Worm (Caenorhabditis elegans): ENCODE results near the gene cdh-8.

Gene cdh-8

ce11 chrIV:291851-292367 is 47.7 kb upstream of the cdh-8 start (continued):
- TF ChIP-seq nhr-237 (tag; optimal IDR thresholded peaks at IDR 0.05) (no peak), nhr-25 (tag; optimal IDR thresholded peaks at IDR 0.05) (no peak), skn-1 (tag; optimal IDR thresholded peaks at IDR 0.05) (no peak), mdl-1 (tag; optimal IDR thresholded peaks at IDR 0.05) (no peak), ama-1 (optimal IDR thresholded peaks at IDR 0.05) (peak; percentile 44), ceh-82 (tag; optimal IDR thresholded peaks at IDR 0.05) (no peak), ceh-9 (tag; optimal IDR thresholded peaks at IDR 0.05) (no peak), nfya-1 (tag; optimal IDR thresholded peaks at IDR 0.05; ENCODE audit: insufficient read depth) (no peak)

DNA sequence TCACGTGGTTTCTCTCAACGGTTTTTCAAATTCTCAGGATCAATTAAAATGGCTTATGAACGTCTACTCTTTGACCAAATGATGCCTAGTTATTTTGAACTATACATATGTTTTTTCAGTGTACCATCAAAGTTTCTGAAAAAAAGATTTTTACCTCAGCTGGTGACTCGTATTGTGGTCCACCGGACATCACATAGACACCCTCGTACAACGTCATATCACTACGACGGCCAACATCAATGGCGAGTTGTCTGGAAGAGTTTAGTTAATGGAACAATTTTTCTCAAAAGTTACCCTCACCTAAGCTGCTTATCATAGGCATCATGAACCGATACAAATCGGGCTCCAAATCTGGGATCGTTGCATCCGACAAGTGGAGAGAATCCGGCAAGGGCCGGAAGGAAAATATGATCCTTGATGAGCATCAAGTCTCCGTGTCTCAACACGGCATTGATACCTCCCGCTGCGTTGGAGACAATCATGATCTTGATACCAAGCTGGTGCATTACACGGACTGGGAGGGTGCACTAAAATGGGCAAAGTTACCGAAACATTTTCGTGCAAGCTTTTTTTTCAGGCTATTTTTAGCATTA is 46.3 kb upstream of the cdh-8 start:
- no peak for TF ChIP-seq elt-3 (tag; optimal IDR thresholded peaks at IDR 0.05)
- peak; percentile 15 for TF ChIP-seq pqm-1 (tag; optimal IDR thresholded peaks at IDR 0.05)
- no peak for TF ChIP-seq ceh-9 (tag; optimal IDR thresholded peaks at IDR 0.05)
- TF ChIP-seq nfya-1 (tag; optimal IDR thresholded peaks at IDR 0.05; ENCODE audit: insufficient read depth) = no peak
- no peak for TF ChIP-seq pha-4 (tag; optimal IDR thresholded peaks at IDR 0.05)
- TF ChIP-seq jun-1 (tag; optimal IDR thresholded peaks at IDR 0.05) = peak; percentile 4
- TF ChIP-seq ama-1 (optimal IDR thresholded peaks at IDR 0.05) = no peak
- TF ChIP-seq ztf-4 (tag; optimal IDR thresholded peaks at IDR 0.05) = no peak

DNA sequence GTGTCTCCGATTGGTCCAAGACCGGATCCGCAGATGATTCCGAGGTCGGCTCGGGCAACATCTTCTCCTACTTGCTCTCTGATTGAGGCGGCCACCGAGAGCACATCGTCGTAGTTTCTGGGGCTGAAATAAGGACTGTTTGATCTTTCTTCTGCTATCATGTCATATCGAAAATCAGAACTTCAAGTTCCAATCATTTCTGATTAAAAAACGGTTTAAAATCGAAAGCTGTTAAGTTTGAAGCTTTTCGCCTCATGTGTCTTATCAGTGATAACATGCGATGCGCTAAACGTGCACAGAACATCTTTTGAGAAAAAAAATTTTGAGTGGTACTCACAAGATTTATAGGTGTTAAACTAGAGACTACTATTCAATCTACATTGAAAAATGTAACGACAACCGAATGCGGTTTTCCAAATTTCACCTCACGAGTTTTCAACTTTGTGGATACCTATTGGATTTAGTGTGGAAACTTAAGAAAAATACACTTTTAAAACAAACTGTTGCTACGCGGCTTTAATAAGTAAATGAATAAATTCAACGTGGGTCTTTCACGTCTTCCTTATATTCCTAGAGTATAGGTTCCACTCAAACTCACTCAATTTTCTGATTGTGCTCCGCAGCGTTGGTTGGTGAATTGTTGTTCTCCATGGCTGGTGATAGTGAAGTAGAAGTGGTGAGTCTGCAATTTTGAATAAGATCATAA is 45.5 kb upstream of the cdh-8 start:
- TF ChIP-seq fkh-2 (tag; optimal IDR thresholded peaks at IDR 0.05) (no peak), elt-2 (tag; optimal IDR thresholded peaks at IDR 0.05) (peak; percentile 54), pqm-1 (tag; optimal IDR thresholded peaks at IDR 0.05) (peak; percentile 8)

- TF ChIP-seq ceh-9 (tag; optimal IDR thresholded peaks at IDR 0.05) (no peak), nfya-1 (tag; optimal IDR thresholded peaks at IDR 0.05; ENCODE audit: insufficient read depth) (peak; percentile 13), pha-4 (tag; optimal IDR thresholded peaks at IDR 0.05) (peak; percentile 15), nhr-11 (tag; optimal IDR thresholded peaks at IDR 0.05) (no peak), ama-1 (optimal IDR thresholded peaks at IDR 0.05) (peak; percentile 27), ztf-4 (tag; optimal IDR thresholded peaks at IDR 0.05) (no peak), lin-15B (tag; optimal IDR thresholded peaks at IDR 0.05) (no peak), jun-1 (tag; optimal IDR thresholded peaks at IDR 0.05) (peak; percentile 38), nhr-43 (tag; optimal IDR thresholded peaks at IDR 0.05; ENCODE audit: poor library complexity, severe bottlenecking) (peak; percentile 8), lsy-12 (tag; optimal IDR thresholded peaks at IDR 0.05) (no peak)
These were observed 44.9 kb upstream of the cdh-8 start for ce11 chrIV:294737-295136.

DNA sequence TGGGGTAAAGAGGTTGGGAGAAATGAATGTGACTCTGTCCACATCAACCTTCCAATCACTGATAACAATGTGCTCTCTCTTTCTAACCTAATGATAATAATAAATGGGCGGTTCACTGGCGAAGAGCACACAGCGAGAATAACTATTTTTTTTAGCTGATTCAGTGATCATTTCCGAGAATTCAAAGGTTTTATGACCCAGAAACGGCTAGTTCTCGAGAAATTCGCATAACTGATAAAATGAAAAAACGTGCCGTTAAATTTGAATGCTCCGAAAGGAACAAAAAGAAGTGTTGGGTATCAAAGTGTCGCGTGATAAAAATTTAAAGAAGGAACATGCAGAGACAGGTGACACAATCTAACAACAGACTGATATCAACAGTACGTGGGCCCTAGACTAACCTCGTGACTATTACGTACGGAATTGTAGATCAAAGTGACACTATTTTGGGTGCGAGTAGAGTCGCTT is 43.8 kb upstream of the cdh-8 start:
- no peak for TF ChIP-seq lsy-12 (tag; optimal IDR thresholded peaks at IDR 0.05)
- no peak for TF ChIP-seq snpc-4 (tag; optimal IDR thresholded peaks at IDR 0.05)
- TF ChIP-seq pqm-1 (tag; optimal IDR thresholded peaks at IDR 0.05) = peak; percentile 79
- peak; percentile 40 for TF ChIP-seq skn-1 (tag; optimal IDR thresholded peaks at IDR 0.05)
- TF ChIP-seq nhr-25 (tag; optimal IDR thresholded peaks at IDR 0.05) = no peak
- no peak for TF ChIP-seq ztf-11 (tag; optimal IDR thresholded peaks at IDR 0.05)
- TF ChIP-seq tbx-2 (tag; optimal IDR thresholded peaks at IDR 0.05) = no peak
- no peak for TF ChIP-seq nhr-23 (tag; optimal IDR thresholded peaks at IDR 0.05)
- no peak for TF ChIP-seq ceh-82 (tag; optimal IDR thresholded peaks at IDR 0.05)
- TF ChIP-seq pha-4 (tag; optimal IDR thresholded peaks at IDR 0.05) = peak; percentile 59
- no peak for TF ChIP-seq ceh-28 (tag; optimal IDR thresholded peaks at IDR 0.05)
- no peak for TF ChIP-seq lin-15B (tag; optimal IDR thresholded peaks at IDR 0.05)
- TF ChIP-seq ztf-4 (tag; optimal IDR thresholded peaks at IDR 0.05) = no peak
- TF ChIP-seq ama-1 (optimal IDR thresholded peaks at IDR 0.05) = no peak
- no peak for TF ChIP-seq ceh-9 (tag; optimal IDR thresholded peaks at IDR 0.05)
- peak; percentile 96 for TF ChIP-seq elt-2 (tag; optimal IDR thresholded peaks at IDR 0.05)
- peak; percentile 70 for TF ChIP-seq jun-1 (tag; optimal IDR thresholded peaks at IDR 0.05)
- no peak for TF ChIP-seq ZK546.5 (tag; optimal IDR thresholded peaks at IDR 0.05)
- no peak for TF ChIP-seq elt-1 (tag; optimal IDR thresholded peaks at IDR 0.05)

DNA sequence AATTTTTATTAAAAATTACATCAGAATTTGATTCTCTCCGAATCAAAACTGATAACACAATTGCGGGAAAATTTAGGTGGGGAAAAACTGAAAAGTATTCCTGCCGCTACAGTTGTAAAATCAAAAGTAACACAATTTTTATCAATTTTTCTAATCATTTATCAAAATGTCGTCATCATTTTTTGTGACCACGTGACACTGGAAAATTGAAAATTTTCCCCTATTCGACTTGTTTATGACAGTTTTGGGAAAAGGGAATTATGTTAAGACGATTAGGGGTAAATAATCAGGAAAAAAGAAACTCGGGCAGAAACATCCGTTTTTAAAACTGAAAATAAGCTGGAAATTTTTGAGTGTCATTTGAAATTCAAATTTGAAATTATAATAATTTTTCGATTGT is 42.8 kb upstream of the cdh-8 start:
- TF ChIP-seq unc-39 (tag; optimal IDR thresholded peaks at IDR 0.05) = no peak
- peak; percentile 67 for TF ChIP-seq jun-1 (tag; optimal IDR thresholded peaks at IDR 0.05)
- TF ChIP-seq elt-1 (tag; optimal IDR thresholded peaks at IDR 0.05) = no peak
- TF ChIP-seq tbx-2 (tag; optimal IDR thresholded peaks at IDR 0.05) = no peak
- no peak for TF ChIP-seq nfya-1 (tag; optimal IDR thresholded peaks at IDR 0.05; ENCODE audit: insufficient read depth)
- TF ChIP-seq elt-2 (tag; optimal IDR thresholded peaks at IDR 0.05) = peak; percentile 95
- no peak for TF ChIP-seq ceh-28 (tag; optimal IDR thresholded peaks at IDR 0.05)
- TF ChIP-seq unc-62 (GFP tag; optimal IDR thresholded peaks at IDR 0.05) = no peak
- TF ChIP-seq ceh-9 (tag; optimal IDR thresholded peaks at IDR 0.05) = no peak
- TF ChIP-seq ZK546.5 (tag; optimal IDR thresholded peaks at IDR 0.05) = no peak
- no peak for TF ChIP-seq lsy-12 (tag; optimal IDR thresholded peaks at IDR 0.05)
- TF ChIP-seq fos-1 (tag; optimal IDR thresholded peaks at IDR 0.05) = no peak
- no peak for TF ChIP-seq aly-2 (tag; optimal IDR thresholded peaks at IDR 0.05)
- TF ChIP-seq nhr-237 (tag; optimal IDR thresholded peaks at IDR 0.05) = no peak
- TF ChIP-seq nhr-67 (tag; optimal IDR thresholded peaks at IDR 0.05) = no peak
- TF ChIP-seq nhr-43 (tag; optimal IDR thresholded peaks at IDR 0.05; ENCODE audit: poor library complexity, severe bottlenecking) = no peak
- no peak for TF ChIP-seq sea-2 (GFP tag; optimal IDR thresholded peaks at IDR 0.05)
- TF ChIP-seq ceh-16 (tag; optimal IDR thresholded peaks at IDR 0.05) = no peak
- no peak for TF ChIP-seq nhr-76 (tag; optimal IDR thresholded peaks at IDR 0.05)
- TF ChIP-seq nhr-12 (tag; optimal IDR thresholded peaks at IDR 0.05) = no peak
- TF ChIP-seq snpc-4 (tag; optimal IDR thresholded peaks at IDR 0.05) = no peak
- TF ChIP-seq ceh-82 (tag; optimal IDR thresholded peaks at IDR 0.05) = no peak
- TF ChIP-seq ama-1 (optimal IDR thresholded peaks at IDR 0.05) = no peak
- TF ChIP-seq egl-27 (tag; optimal IDR thresholded peaks at IDR 0.05) = no peak
